Worm (Caenorhabditis elegans): ENCODE results near the gene B0432.11.

Gene B0432.11

DNA sequence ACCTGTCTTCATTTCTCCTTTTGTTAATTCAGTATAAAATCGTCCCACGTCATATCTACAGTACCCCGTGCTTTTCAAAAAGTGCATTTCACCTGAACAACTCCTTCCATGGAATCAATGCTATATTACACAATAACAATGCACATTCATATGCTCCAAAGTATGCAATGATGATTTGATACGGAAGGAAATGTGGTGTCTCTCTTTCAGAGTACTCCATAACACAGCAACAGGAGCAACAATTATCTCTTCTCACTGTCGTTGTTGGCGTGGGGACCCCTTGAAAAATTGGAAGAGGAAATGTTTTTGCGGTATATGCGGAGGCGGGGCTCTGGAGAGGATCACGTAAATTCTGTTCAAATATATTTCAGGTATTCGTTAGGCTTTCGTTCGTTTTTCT lies 37.0 kb downstream of the B0432.11 start, which contains the start of gene cat-2:
cat-2 (plus strand) TSS at position 301 of the 400 bp plus-strand sequence.
- no peak for TF ChIP-seq unc-62 (GFP tag; optimal IDR thresholded peaks at IDR 0.05)

DNA sequence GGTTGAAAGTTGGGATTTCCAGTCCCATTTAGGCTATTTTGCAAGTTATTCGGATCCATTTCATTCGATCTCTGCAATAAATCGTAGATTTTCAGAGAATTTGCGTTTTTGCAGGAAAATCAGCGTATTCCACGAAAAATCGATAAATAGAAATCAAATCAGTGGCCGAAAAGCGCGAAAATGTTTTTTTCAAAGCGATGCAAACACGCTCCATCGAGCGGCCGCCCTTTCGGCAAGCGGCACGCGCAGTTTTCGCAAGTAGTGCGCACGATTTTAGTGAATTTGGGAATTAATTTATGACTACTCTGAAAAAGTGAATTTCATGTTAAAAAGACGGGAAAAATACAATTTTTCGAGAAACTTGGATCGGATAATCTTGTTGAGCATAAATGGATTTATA lies 39.4 kb downstream of the B0432.11 start:
- TF ChIP-seq unc-62 (GFP tag; optimal IDR thresholded peaks at IDR 0.05), result no peak

DNA sequence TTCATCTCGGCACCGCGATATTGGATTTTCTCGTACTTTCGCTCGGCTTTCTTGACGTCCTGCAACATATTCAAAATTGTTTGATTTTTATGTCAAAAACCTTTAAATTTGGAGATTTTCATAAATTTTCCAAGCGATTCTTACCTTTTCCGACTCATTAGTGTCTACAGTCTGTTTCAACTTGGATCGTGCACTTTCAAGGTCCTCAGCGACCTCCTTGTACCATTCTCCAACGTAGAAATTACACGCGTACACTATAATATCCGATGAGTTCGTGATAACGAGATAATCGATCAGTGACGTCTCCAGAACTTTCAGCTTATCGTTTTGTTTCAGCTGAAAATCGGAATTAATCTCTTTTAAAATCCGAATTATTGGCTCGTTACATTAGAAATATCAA lies 46.8 kb downstream of the B0432.11 start:
- TF ChIP-seq unc-62 (GFP tag; optimal IDR thresholded peaks at IDR 0.05), result no peak

Measured in whole organism, dauer.